Worm (Caenorhabditis elegans): ENCODE data around the gene cdgs-1.

ce11 chrIV:7812709-7813108 is 2.8 kb downstream of the cdgs-1 start, which contains the start of gene zgpa-1:
- no peak for TF ChIP-seq ama-1 (optimal IDR thresholded peaks at IDR 0.05)
- TF ChIP-seq tbx-11 (GFP tag; IDR thresholded peaks at IDR 0.05) = no peak
- no peak for TF ChIP-seq hmbx-1 (tag; optimal IDR thresholded peaks at IDR 0.05)
- TF ChIP-seq ceh-13 (GFP tag; optimal IDR thresholded peaks at IDR 0.05) = no peak
- no peak for TF ChIP-seq pes-1 (GFP tag; IDR thresholded peaks at IDR 0.05)

Measured in whole organism, early embryonic.